Worm (Caenorhabditis elegans) whole organism, late embryonic: ENCODE measurements around the gene F07C3.2.

Source experiments
- ahr-1 ChIP-seq: sonication (generic microtip); optimal IDR thresholded peaks from 2 replicates; lab custom pipeline; 2016; ENCODE audit warnings: missing genetic modification characterization, missing compliant biosample characterization
- ama-1 ChIP-seq: fragments of 150-350 bp; optimal IDR thresholded peaks from 2 replicates; lab custom pipeline; 2014
- ceh-24 ChIP-seq: sonication (generic microtip); optimal IDR thresholded peaks from 2 replicates; lab custom pipeline; 2016; ENCODE audit warnings: mild to moderate bottlenecking, missing genetic modification characterization, missing compliant biosample characterization
- fkh-10 ChIP-seq: fragments of 150-350 bp; optimal IDR thresholded peaks from 2 replicates; lab custom pipeline; 2014; ENCODE audit warnings: missing biosample characterization, missing genetic modification reagents, missing genetic modification characterization
- nfya-1 ChIP-seq: sonication (generic microtip); optimal IDR thresholded peaks from 2 replicates; lab custom pipeline; 2017; ENCODE audit warnings: missing genetic modification characterization, mild to moderate bottlenecking, missing compliant biosample characterization, antibody characterized with exemption, moderate library complexity
- pqm-1 ChIP-seq: sonication (generic microtip); optimal IDR thresholded peaks from 2 replicates; lab custom pipeline; 2016; ENCODE audit warnings: missing genetic modification characterization, missing compliant biosample characterization
- pros-1 ChIP-seq: fragments of 150-350 bp; optimal IDR thresholded peaks from 2 replicates; lab custom pipeline; 2014; ENCODE audit warnings: missing biosample characterization, missing genetic modification reagents, missing genetic modification characterization
- rnt-1 ChIP-seq: sonication (generic microtip); optimal IDR thresholded peaks from 2 replicates; lab custom pipeline; 2016; ENCODE audit warnings: missing genetic modification characterization, missing compliant biosample characterization
- unc-42 ChIP-seq: sonication (generic microtip); optimal IDR thresholded peaks from 2 replicates; lab custom pipeline; 2016; ENCODE audit warnings: missing genotype, missing genetic modification characterization, missing compliant biosample characterization

ce11 chrV:9217158-9217557, 8.7 kb upstream of the F07C3.2 start, which contains the start of gene pacs-1:
- TF ChIP-seq unc-42 (tag; lab: Kevin White, UChicago) = no peak
- no peak for TF ChIP-seq ahr-1 (tag; lab: Kevin White, UChicago)
- no peak for TF ChIP-seq fkh-10 (GFP tag; lab: Kevin White, UChicago)
- no peak for TF ChIP-seq rnt-1
- TF ChIP-seq ama-1 = no peak
- TF ChIP-seq ceh-24 (tag; lab: Kevin White, UChicago) = no peak
- no peak for TF ChIP-seq nfya-1
- TF ChIP-seq pros-1 (tag; lab: Kevin White, UChicago) = no peak
- no peak for TF ChIP-seq pqm-1
